Fruit fly (Drosophila melanogaster) whole organism, embryonic: ENCODE data around the gene CG12112.

ENCODE experiments used
- Blimp-1 ChIP-seq: fragments of 200-800 bp; sonication (Bioruptor generic); optimal IDR thresholded peaks from 3 replicates; lab custom pipeline; 2018; ENCODE audit warnings: missing biosample characterization, missing genetic modification characterization, mild to moderate bottlenecking, moderate library complexity, missing genetic modification reagents
- CG10147 ChIP-seq: fragments of 200-800 bp; sonication (Bioruptor generic); optimal IDR thresholded peaks from 2 replicates; lab custom pipeline; 2019; ENCODE audit warnings: missing biosample characterization, mild to moderate bottlenecking, missing genetic modification characterization, moderate library complexity
- CG10543 ChIP-seq: fragments of 200-800 bp; sonication (Bioruptor generic); optimal IDR thresholded peaks from 3 replicates; lab custom pipeline; 2017; ENCODE audit warnings: missing biosample characterization, mild to moderate bottlenecking, missing genetic modification characterization, moderate library complexity
- CG12391 ChIP-seq: fragments of 200-800 bp; sonication (Bioruptor generic); optimal IDR thresholded peaks from 3 replicates; lab custom pipeline; 2018; ENCODE audit warnings: missing biosample characterization, mild to moderate bottlenecking, missing genetic modification characterization, moderate library complexity
- CG12769 ChIP-seq: fragments of 200-800 bp; sonication (Bioruptor generic); optimal IDR thresholded peaks from 2 replicates; lab custom pipeline; 2019; ENCODE audit warnings: missing biosample characterization, mild to moderate bottlenecking, missing genetic modification characterization, moderate library complexity
- CG12942 ChIP-seq: fragments of 200-800 bp; sonication (Bioruptor generic); optimal IDR thresholded peaks from 3 replicates; lab custom pipeline; 2016; ENCODE audit warnings: missing biosample characterization, missing genetic modification characterization
- CG13894 ChIP-seq: fragments of 200-800 bp; sonication (Bioruptor generic); optimal IDR thresholded peaks from 3 replicates; lab custom pipeline; 2018; ENCODE audit warnings: missing biosample characterization, mild to moderate bottlenecking, missing genetic modification characterization, moderate library complexity
- CG14441 ChIP-seq: fragments of 200-800 bp; sonication (Bioruptor generic); IDR thresholded peaks from 2 replicates; pipeline ENCODE4 v1.3.6; 2022; ENCODE audit warnings: missing biosample characterization, missing genetic modification characterization
- CG15269 ChIP-seq: fragments of 200-800 bp; sonication (Bioruptor generic); optimal IDR thresholded peaks from 2 replicates; lab custom pipeline; 2018; ENCODE audit warnings: missing biosample characterization, mild to moderate bottlenecking, missing genetic modification characterization, moderate library complexity
- CG1603 ChIP-seq: fragments of 200-800 bp; sonication (Bioruptor generic); optimal IDR thresholded peaks from 2 replicates; lab custom pipeline; 2019; ENCODE audit warnings: missing biosample characterization, mild to moderate bottlenecking, missing genetic modification characterization, moderate library complexity
- CG17361 ChIP-seq: fragments of 200-800 bp; sonication (Bioruptor generic); IDR thresholded peaks from 3 replicates; pipeline ENCODE4 v1.3.6; 2022; ENCODE audit warnings: missing biosample characterization, missing genetic modification characterization
- CG17385 ChIP-seq: fragments of 200-800 bp; sonication (Bioruptor generic); optimal IDR thresholded peaks from 3 replicates; lab custom pipeline; 2018; ENCODE audit warnings: missing biosample characterization, mild to moderate bottlenecking, missing genetic modification characterization
- CG31224 ChIP-seq: fragments of 200-800 bp; sonication (Bioruptor generic); IDR thresholded peaks from 2 replicates; pipeline ENCODE4 v1.3.6; 2022; ENCODE audit warnings: missing biosample characterization, missing genetic modification characterization
- CG31441 ChIP-seq: fragments of 200-800 bp; sonication (Bioruptor generic); IDR thresholded peaks from 2 replicates; pipeline ENCODE4 v1.3.6; 2022; ENCODE audit warnings: missing biosample characterization, missing genetic modification characterization
- CG32532 ChIP-seq: fragments of 200-800 bp; sonication (Bioruptor generic); IDR thresholded peaks from 2 replicates; pipeline ENCODE4 v1.3.6; 2022; ENCODE audit warnings: missing biosample characterization, missing genetic modification characterization
- CG6254 ChIP-seq: fragments of 200-800 bp; sonication (Bioruptor generic); optimal IDR thresholded peaks from 3 replicates; lab custom pipeline; 2017; ENCODE audit warnings: mild to moderate bottlenecking, missing biosample characterization, missing genetic modification reagents, missing genetic modification characterization
- CG6854 ChIP-seq: fragments of 200-800 bp; sonication (Bioruptor generic); optimal IDR thresholded peaks from 3 replicates; lab custom pipeline; 2017; ENCODE audit warnings: missing biosample characterization, mild to moderate bottlenecking, missing genetic modification characterization
- CG7839 ChIP-seq: fragments of 200-800 bp; sonication (Bioruptor generic); optimal IDR thresholded peaks from 3 replicates; lab custom pipeline; 2018; ENCODE audit warnings: missing biosample characterization, mild to moderate bottlenecking, missing genetic modification characterization, moderate library complexity
- CG8290 ChIP-seq, 3 experiments: fragments of 200-800 bp; sonication (Bioruptor generic); optimal IDR thresholded peaks; 2 replicates each; lab custom pipeline; 2016 to 2019; ENCODE audit warnings: missing biosample characterization in 3 of 3, missing genetic modification characterization in 3 of 3, mild to moderate bottlenecking in 2 of 3, moderate library complexity in 1 of 3
- CG9215 ChIP-seq: fragments of 200-800 bp; sonication (Bioruptor generic); IDR thresholded peaks from 2 replicates; pipeline ENCODE4 v1.3.6; 2022; ENCODE audit warnings: missing biosample characterization, missing genetic modification characterization
- CG9727 ChIP-seq: fragments of 200-800 bp; sonication (Bioruptor generic); optimal IDR thresholded peaks from 3 replicates; lab custom pipeline; 2017; ENCODE audit warnings: missing biosample characterization, mild to moderate bottlenecking, missing genetic modification characterization
- CG9817 ChIP-seq: fragments of 200-800 bp; sonication (Bioruptor generic); optimal IDR thresholded peaks from 2 replicates; lab custom pipeline; 2018; ENCODE audit warnings: missing biosample characterization, mild to moderate bottlenecking, missing genetic modification characterization, moderate library complexity
- CG9932 ChIP-seq: fragments of 200-800 bp; sonication (Bioruptor generic); IDR thresholded peaks from 2 replicates; pipeline ENCODE4 v1.3.6; 2022; ENCODE audit warnings: missing biosample characterization, missing genetic modification characterization
- ERR ChIP-seq: fragments of 200-800 bp; sonication (Bioruptor generic); optimal IDR thresholded peaks from 2 replicates; lab custom pipeline; 2016; ENCODE audit warnings: missing biosample characterization, missing genetic modification characterization
- Ets65A ChIP-seq: fragments of 200-800 bp; sonication (Bioruptor generic); peaks from one replicate; lab custom pipeline; 2016; ENCODE audit warnings: missing biosample characterization, missing genetic modification characterization
- GATAe ChIP-seq: fragments of 200-800 bp; sonication (Bioruptor generic); conservative IDR thresholded peaks from 2 replicates; pipeline ENCODE4 v1.3.6; 2022; ENCODE audit warnings: missing biosample characterization, missing genetic modification characterization
- HHEX ChIP-seq: fragments of 200-800 bp; sonication (Bioruptor generic); optimal IDR thresholded peaks from 3 replicates; lab custom pipeline; 2017; ENCODE audit warnings: missing biosample characterization, mild to moderate bottlenecking, missing genetic modification characterization, missing genetic modification reagents
- Med ChIP-seq: fragments of 200-800 bp; sonication (Bioruptor generic); peaks from one replicate; lab custom pipeline; 2016; ENCODE audit warnings: missing biosample characterization, missing genetic modification characterization, mild to moderate bottlenecking, inconsistent platforms, moderate library complexity
- Meics ChIP-seq: fragments of 200-800 bp; sonication (Bioruptor generic); optimal IDR thresholded peaks from 2 replicates; lab custom pipeline; 2017; ENCODE audit warnings: missing biosample characterization, mild to moderate bottlenecking, missing genetic modification characterization
- Mrtf ChIP-seq: fragments of 200-800 bp; sonication (Bioruptor generic); IDR thresholded peaks from 3 replicates; pipeline ENCODE4 v1.3.6; 2022; ENCODE audit warnings: missing biosample characterization, missing genetic modification characterization
- Opbp ChIP-seq: fragments of 200-800 bp; sonication (Bioruptor generic); IDR thresholded peaks from 3 replicates; pipeline ENCODE4 v1.3.6; 2022; ENCODE audit warnings: missing biosample characterization, missing genetic modification characterization; ENCODE audit not compliant: partially characterized antibody
- Poxn ChIP-seq: fragments of 200-800 bp; sonication (Bioruptor generic); IDR thresholded peaks from 2 replicates; pipeline ENCODE4 v1.3.6; 2022; ENCODE audit warnings: missing biosample characterization, missing genetic modification characterization
- dmrt99B ChIP-seq: fragments of 200-800 bp; sonication (Bioruptor generic); optimal IDR thresholded peaks from 2 replicates; lab custom pipeline; 2018; ENCODE audit warnings: missing biosample characterization, mild to moderate bottlenecking, missing genetic modification characterization, moderate library complexity
- dysf ChIP-seq: fragments of 200-800 bp; sonication (Bioruptor generic); IDR thresholded peaks from 3 replicates; pipeline ENCODE4 v1.3.6; 2022; ENCODE audit warnings: missing biosample characterization, missing genetic modification characterization
- fd96Cb ChIP-seq: fragments of 200-800 bp; sonication (Bioruptor generic); optimal IDR thresholded peaks from 2 replicates; lab custom pipeline; 2018; ENCODE audit warnings: missing biosample characterization, mild to moderate bottlenecking, missing genetic modification characterization, moderate library complexity
- gem ChIP-seq: fragments of 200-800 bp; sonication (Bioruptor generic); optimal IDR thresholded peaks from 2 replicates; lab custom pipeline; 2019; ENCODE audit warnings: missing biosample characterization, mild to moderate bottlenecking, missing genetic modification characterization, moderate library complexity
- gsb ChIP-seq: fragments of 200-800 bp; sonication (Bioruptor generic); IDR thresholded peaks from 2 replicates; pipeline ENCODE4 v1.3.6; 2022; ENCODE audit warnings: missing biosample characterization, missing genetic modification characterization
- maf-S ChIP-seq: fragments of 200-800 bp; sonication (Bioruptor generic); optimal IDR thresholded peaks from 2 replicates; lab custom pipeline; 2016; ENCODE audit warnings: missing biosample characterization, missing genetic modification characterization
- nmo ChIP-seq: fragments of 200-800 bp; sonication (Bioruptor generic); optimal IDR thresholded peaks from 2 replicates; lab custom pipeline; 2018; ENCODE audit warnings: missing biosample characterization, mild to moderate bottlenecking, missing genetic modification characterization, moderate library complexity
- odd ChIP-seq: fragments of 200-800 bp; sonication (Bioruptor generic); optimal IDR thresholded peaks from 2 replicates; lab custom pipeline; 2017; ENCODE audit warnings: missing biosample characterization, mild to moderate bottlenecking, missing genetic modification characterization
- org-1 ChIP-seq: fragments of 200-800 bp; sonication (Bioruptor generic); optimal IDR thresholded peaks from 2 replicates; lab custom pipeline; 2017; ENCODE audit warnings: missing biosample characterization, missing genetic modification characterization
- sisA ChIP-seq: fragments of 200-800 bp; sonication (Bioruptor generic); IDR thresholded peaks from 2 replicates; pipeline ENCODE4 v1.3.6; 2022; ENCODE audit warnings: missing biosample characterization, missing genetic modification characterization
- slbo ChIP-seq: fragments of 200-800 bp; sonication (Bioruptor generic); IDR thresholded peaks from 2 replicates; pipeline ENCODE4 v1.3.6; 2022; ENCODE audit warnings: missing biosample characterization, missing genetic modification characterization
- sob ChIP-seq: fragments of 200-800 bp; sonication (Bioruptor generic); IDR thresholded peaks from 2 replicates; pipeline ENCODE4 v1.3.6; 2022; ENCODE audit warnings: missing biosample characterization, missing genetic modification characterization
- tgo ChIP-seq: fragments of 200-800 bp; sonication (Bioruptor generic); IDR thresholded peaks from 3 replicates; pipeline ENCODE4 v1.3.6; 2022; ENCODE audit warnings: missing biosample characterization, missing genetic modification characterization
- trh ChIP-seq: fragments of 200-800 bp; sonication (Bioruptor generic); optimal IDR thresholded peaks from 2 replicates; lab custom pipeline; 2016; ENCODE audit warnings: missing biosample characterization, missing genetic modification characterization
- unpg ChIP-seq: fragments of 200-800 bp; sonication (Bioruptor generic); optimal IDR thresholded peaks from 3 replicates; lab custom pipeline; 2018; ENCODE audit warnings: missing biosample characterization, mild to moderate bottlenecking, missing genetic modification characterization, moderate library complexity
- vvl ChIP-seq: fragments of 200-800 bp; sonication (Bioruptor generic); IDR thresholded peaks from 2 replicates; pipeline ENCODE4 v1.3.6; 2022; ENCODE audit warnings: missing biosample characterization, missing genetic modification characterization
- zfh2 ChIP-seq: fragments of 200-800 bp; sonication (Bioruptor generic); optimal IDR thresholded peaks from 2 replicates; lab custom pipeline; 2016; ENCODE audit warnings: missing biosample characterization, missing genetic modification characterization

Gene CG12112

dm6 chrX:8583159-8583558 lies 23.2 kb upstream of the CG12112 start (continued):
- TF ChIP-seq CG10147 (GFP tag; lab: Kevin White, UChicago) (peak; percentile 19), CG31441 (0 out of 2 replicates have a peak, but pooled peaks have one; percentile 23), CG9817 (tag; lab: Kevin White, UChicago) (peak; percentile 14), CG1603 (tag; lab: Kevin White, UChicago) (peak; percentile 6), org-1 (GFP tag; lab: Kevin White, UChicago) (no peak), Med (GFP tag; lab: Kevin White, UChicago) (peak; percentile 82), dysf (peak; percentile 60; the same call in 2 of the 3 replicates), Ets65A (peak; percentile 42), vvl (GFP tag; lab: Robert Waterston, UW) (peak; percentile 51; the same call in 1 of the 2 replicates), gem (tag; lab: Kevin White, UChicago) (peak; percentile 47), zfh2 (GFP tag; lab: Kevin White, UChicago) (peak; percentile 27), CG8290 (GFP tag; optimal IDR thresholded peaks at IDR 0.05; lab: Kevin White, UChicago) (no peak), CG8290 (tag; optimal IDR thresholded peaks at IDR 0.05; lab: Kevin White, UChicago) (peak in 1 of 2 experiments; percentile 10), sisA (GFP tag; lab: Robert Waterston, UW) (peak; percentile 17; the same call in 1 of the 2 replicates), tgo (GFP tag; lab: Robert Waterston, UW) (peak; percentile 19; the same call in 1 of the 3 replicates), CG32532 (GFP tag; lab: Robert Waterston, UW) (peak; percentile 32; the same call in 1 of the 2 replicates), odd (GFP tag; lab: Kevin White, UChicago) (no peak), Blimp-1 (peak; percentile 33), CG6254 (no peak), CG9215 (peak; percentile 36; the same call in 1 of the 2 replicates), trh (GFP tag; lab: Kevin White, UChicago) (no peak), dmrt99B (tag; lab: Kevin White, UChicago) (peak; percentile 16), Meics (GFP tag; lab: Kevin White, UChicago) (peak; percentile 45), CG31224 (GFP tag; lab: Robert Waterston, UW) (0 out of 2 replicates have a peak, but pooled peaks have one; percentile 24), maf-S (GFP tag; lab: Kevin White, UChicago) (no peak), unpg (GFP tag; lab: Kevin White, UChicago) (peak; percentile 6), ERR (GFP tag; lab: Kevin White, UChicago) (no peak), fd96Cb (tag; lab: Kevin White, UChicago) (peak; percentile 23), CG12942 (GFP tag; lab: Kevin White, UChicago) (no peak), CG12769 (tag; lab: Kevin White, UChicago) (peak; percentile 14), CG12391 (tag; lab: Kevin White, UChicago) (peak; percentile 2), CG9727 (peak; percentile 13), CG17361 (GFP tag; lab: Robert Waterston, UW) (0 out of 3 replicates have a peak, but pooled peaks have one; percentile 13), CG6854 (no peak), gsb (GFP tag; lab: Robert Waterston, UW) (0 out of 2 replicates have a peak, but pooled peaks have one; percentile 37), CG7839 (tag; lab: Kevin White, UChicago) (peak; percentile 42), slbo (GFP tag; lab: Robert Waterston, UW) (peak; percentile 53), CG13894 (no peak), sob (peak; percentile 29; the same call in 1 of the 2 replicates), CG15269 (tag; lab: Kevin White, UChicago) (peak; percentile 32), GATAe (GFP tag; lab: Robert Waterston, UW) (no peak), Opbp (GFP tag; lab: Robert Waterston, UW) (no peak), HHEX (GFP tag; lab: Kevin White, UChicago) (peak; percentile 19), nmo (GFP tag; lab: Kevin White, UChicago) (peak; percentile 27), Poxn (GFP tag; lab: Robert Waterston, UW) (0 out of 2 replicates have a peak, but pooled peaks have one; percentile 8), Mrtf (GFP tag; lab: Robert Waterston, UW) (0 out of 3 replicates have a peak, but pooled peaks have one; percentile 34), CG14441 (GFP tag; lab: Robert Waterston, UW) (peak; percentile 33; the same call in 1 of the 2 replicates), CG17385 (GFP tag; lab: Kevin White, UChicago) (peak; percentile 33), CG10543 (GFP tag; lab: Kevin White, UChicago) (peak; percentile 30), CG9932 (GFP tag; lab: Robert Waterston, UW) (peak; percentile 29; the same call in 1 of the 2 replicates)
